Worm (Caenorhabditis elegans) whole organism, young adult: ENCODE measurements around the gene R08E3.1.
A peak's percentile ranks its signal among the peaks of the same experiment; 100 is the strongest.

Experiments
- K11D2.4 ChIP-seq: fragments of 200-800 bp; sonication (Bioruptor generic); IDR thresholded peaks from 2 replicates; pipeline ENCODE4 v1.3.6; 2022; ENCODE audit warnings: missing genetic modification reagents, missing genetic modification characterization, missing compliant biosample characterization
- K12H6.12 ChIP-seq: fragments of 200-800 bp; sonication (Bioruptor generic); optimal IDR thresholded peaks from 2 replicates; lab custom pipeline; 2018; ENCODE audit warnings: mild to moderate bottlenecking, missing genetic modification characterization, missing compliant biosample characterization
- T07F8.4 ChIP-seq: sonication (generic microtip); optimal IDR thresholded peaks from 2 replicates; lab custom pipeline; 2016; ENCODE audit warnings: mild to moderate bottlenecking, missing genetic modification characterization, moderate library complexity, missing compliant biosample characterization
- Y67H2A.10 ChIP-seq: fragments of 200-800 bp; sonication (Bioruptor generic); conservative IDR thresholded peaks from 2 replicates; pipeline ENCODE4 v1.3.6; 2022; ENCODE audit warnings: missing genetic modification reagents, missing genetic modification characterization, missing compliant biosample characterization
- ama-1 ChIP-seq, 3 experiments: fragments of 150-350 bp in 1 of 3; sonication (generic microtip) in 2 of 3; optimal IDR thresholded peaks; 2 replicates each; lab custom pipeline; 2014 to 2018; ENCODE audit warnings: missing biosample characterization in 2 of 3, missing genetic modification characterization in 2 of 3, missing genetic modification reagents in 2 of 3
- attf-3 ChIP-seq: fragments of 200-800 bp; sonication (Bioruptor generic); conservative IDR thresholded peaks from 2 replicates; pipeline ENCODE4 v1.3.6; 2022; ENCODE audit warnings: missing genetic modification reagents, missing genetic modification characterization, missing compliant biosample characterization
- attf-5 ChIP-seq: fragments of 200-800 bp; sonication (Bioruptor generic); optimal IDR thresholded peaks from 2 replicates; lab custom pipeline; 2018; ENCODE audit warnings: mild to moderate bottlenecking, missing genetic modification characterization, missing compliant biosample characterization
- attf-6 ChIP-seq: fragments of 200-800 bp; sonication (Bioruptor generic); IDR thresholded peaks from 2 replicates; pipeline ENCODE4 v1.3.6; 2022; ENCODE audit warnings: missing genetic modification reagents, missing genetic modification characterization, missing compliant biosample characterization
- bed-1 ChIP-seq: fragments of 200-800 bp; sonication (Bioruptor generic); IDR thresholded peaks from 2 replicates; pipeline ENCODE4 v1.3.6; 2022; ENCODE audit warnings: missing genetic modification reagents, missing genetic modification characterization, missing compliant biosample characterization
- ccch-3 ChIP-seq: fragments of 200-800 bp; sonication (Bioruptor generic); optimal IDR thresholded peaks from 2 replicates; lab custom pipeline; 2018; ENCODE audit warnings: mild to moderate bottlenecking, missing genetic modification characterization, missing compliant biosample characterization
- ceh-27 ChIP-seq: fragments of 200-800 bp; sonication (Bioruptor generic); optimal IDR thresholded peaks from 2 replicates; lab custom pipeline; 2018; ENCODE audit warnings: mild to moderate bottlenecking, missing genetic modification characterization, moderate library complexity, missing compliant biosample characterization
- ceh-58 ChIP-seq: fragments of 200-800 bp; sonication (Bioruptor generic); IDR thresholded peaks from 2 replicates; pipeline ENCODE4 v1.3.6; 2022; ENCODE audit warnings: missing genetic modification characterization, missing compliant biosample characterization
- ceh-79 ChIP-seq: sonication (generic microtip); optimal IDR thresholded peaks from 2 replicates; lab custom pipeline; 2017; ENCODE audit warnings: mild to moderate bottlenecking, missing genetic modification characterization, missing compliant biosample characterization
- dpl-1 ChIP-seq: fragments of 150-350 bp; optimal IDR thresholded peaks from 2 replicates; lab custom pipeline; 2014; ENCODE audit warnings: missing biosample characterization, missing genetic modification reagents, missing genetic modification characterization
- ets-4 ChIP-seq: fragments of 200-800 bp; sonication (Bioruptor generic); optimal IDR thresholded peaks from 2 replicates; lab custom pipeline; 2018; ENCODE audit warnings: mild to moderate bottlenecking, missing genetic modification characterization, missing compliant biosample characterization
- gei-17 ChIP-seq: fragments of 200-800 bp; sonication (Bioruptor generic); optimal IDR thresholded peaks from 2 replicates; lab custom pipeline; 2018; ENCODE audit warnings: mild to moderate bottlenecking, missing genetic modification characterization, missing compliant biosample characterization
- him-1 ChIP-seq: sonication (generic microtip); optimal IDR thresholded peaks from 2 replicates; lab custom pipeline; 2016; ENCODE audit warnings: missing genotype, missing genetic modification reagents, missing genetic modification characterization, missing compliant biosample characterization
- hlh-26 ChIP-seq: fragments of 200-800 bp; sonication (Bioruptor generic); conservative IDR thresholded peaks from 2 replicates; pipeline ENCODE4 v1.3.6; 2022; ENCODE audit warnings: missing genetic modification reagents, missing genetic modification characterization, missing compliant biosample characterization
- hrde-1 ChIP-seq: sonication (generic microtip); optimal IDR thresholded peaks from 2 replicates; lab custom pipeline; 2016; ENCODE audit warnings: missing genetic modification characterization, mild to moderate bottlenecking, missing compliant biosample characterization, moderate library complexity, missing genotype, missing genetic modification reagents, borderline replicate concordance
- let-607 ChIP-seq, 2 experiments: fragments of 200-800 bp in 1 of 2; sonication (Bioruptor generic) in 1 of 2; sonication (generic microtip) in 1 of 2; optimal IDR thresholded peaks; 2 replicates each; lab custom pipeline; 2016 to 2018; ENCODE audit warnings: mild to moderate bottlenecking in 2 of 2, missing compliant biosample characterization in 2 of 2, missing genetic modification characterization in 2 of 2, moderate library complexity in 2 of 2, missing genotype in 1 of 2
- lin-40 ChIP-seq: sonication (generic microtip); optimal IDR thresholded peaks from 2 replicates; lab custom pipeline; 2016; ENCODE audit warnings: missing genetic modification characterization, mild to moderate bottlenecking, missing compliant biosample characterization, missing genotype, missing genetic modification reagents
- mcd-1 ChIP-seq: fragments of 200-800 bp; sonication (Bioruptor generic); IDR thresholded peaks from 2 replicates; pipeline ENCODE4 v1.3.6; 2022; ENCODE audit warnings: missing genetic modification reagents, missing genetic modification characterization, missing compliant biosample characterization
- mes-4 ChIP-seq: sonication (generic microtip); optimal IDR thresholded peaks from 2 replicates; lab custom pipeline; 2016; ENCODE audit warnings: missing genotype, missing genetic modification characterization, missing compliant biosample characterization
- nhr-80 ChIP-seq: sonication (generic microtip); optimal IDR thresholded peaks from 2 replicates; lab custom pipeline; 2016; ENCODE audit warnings: missing genetic modification characterization, missing compliant biosample characterization
- nhr-90 ChIP-seq: sonication (generic microtip); optimal IDR thresholded peaks from 2 replicates; lab custom pipeline; 2016; ENCODE audit warnings: missing genotype, mild to moderate bottlenecking, missing genetic modification characterization, missing compliant biosample characterization
- pha-4 ChIP-seq: fragments of 150-350 bp; sonication (generic microtip); optimal IDR thresholded peaks from 2 replicates; lab custom pipeline; 2014; ENCODE audit warnings: missing biosample characterization, missing genetic modification reagents, missing genetic modification characterization
- rcor-1 ChIP-seq: fragments of 200-800 bp; sonication (Bioruptor generic); IDR thresholded peaks from 2 replicates; pipeline ENCODE4 v1.3.6; 2022; ENCODE audit warnings: missing genetic modification reagents, missing genetic modification characterization, missing compliant biosample characterization
- rec-8 ChIP-seq, 2 experiments: sonication (generic microtip); optimal IDR thresholded peaks; 2 replicates each; lab custom pipeline; 2016; ENCODE audit warnings: mild to moderate bottlenecking in 2 of 2, missing genetic modification characterization in 2 of 2, missing genetic modification reagents in 2 of 2, missing genotype in 2 of 2, missing biosample characterization in 1 of 2, missing compliant biosample characterization in 1 of 2, moderate library complexity in 1 of 2
- rpc-1 ChIP-seq, 2 experiments: fragments of 150-350 bp in 1 of 2; sonication (generic microtip) in 1 of 2; optimal IDR thresholded peaks; 2 replicates each; lab custom pipeline; 2014 to 2018; ENCODE audit warnings: missing biosample characterization in 1 of 2, missing genetic modification characterization in 1 of 2, missing genetic modification reagents in 1 of 2, missing genotype in 1 of 2
- snpc-1.1 ChIP-seq: sonication (generic microtip); optimal IDR thresholded peaks from 2 replicates; lab custom pipeline; 2017; ENCODE audit warnings: missing genetic modification characterization, mild to moderate bottlenecking, missing compliant biosample characterization, antibody characterized with exemption, moderate library complexity, missing genotype, missing genetic modification reagents; ENCODE audit not compliant: insufficient read depth
- somi-1 ChIP-seq: fragments of 200-800 bp; sonication (Bioruptor generic); optimal IDR thresholded peaks from 2 replicates; lab custom pipeline; 2018; ENCODE audit warnings: mild to moderate bottlenecking, missing genetic modification characterization, missing compliant biosample characterization
- ztf-22 ChIP-seq: fragments of 200-800 bp; sonication (Bioruptor generic); optimal IDR thresholded peaks from 2 replicates; lab custom pipeline; 2018; ENCODE audit warnings: mild to moderate bottlenecking, missing genetic modification characterization, moderate library complexity, missing compliant biosample characterization
- ztf-6 ChIP-seq: fragments of 200-800 bp; sonication (Bioruptor generic); IDR thresholded peaks from 2 replicates; pipeline ENCODE4 v1.3.6; 2022; ENCODE audit warnings: missing genetic modification reagents, missing genetic modification characterization, missing compliant biosample characterization

R08E3.1 gene

ce11 chrX:4822262-4822661 lies at the start of gene R08E3.1:
R08E3.1 (plus strand) TSS chrX:4822647.
- TF ChIP-seq nhr-80 (tag; lab: Kevin White, UChicago), result peak; percentile 75
- no peak for TF ChIP-seq dpl-1 (GFP tag; lab: Kevin White, UChicago)
- TF ChIP-seq ets-4 (GFP tag; lab: Kevin White, UChicago), result peak; percentile 3
- no peak for TF ChIP-seq K11D2.4
- TF ChIP-seq, all 124 proteins: peak for 2

- TF ChIP-seq hlh-26, result no peak
- no peak for TF ChIP-seq attf-6
- no peak for TF ChIP-seq attf-5
- TF ChIP-seq Y67H2A.10 (GFP tag; lab: Robert Waterston, UW), result no peak
- TF ChIP-seq let-607 (tag; optimal IDR thresholded peaks at IDR 0.05; lab: Kevin White, UChicago), result no peak
- TF ChIP-seq ceh-79 (tag; lab: Kevin White, UChicago), result no peak
- no peak for TF ChIP-seq ztf-22 (GFP tag; lab: Kevin White, UChicago)
- no peak for TF ChIP-seq rcor-1
- TF ChIP-seq rec-8 (tag; optimal IDR thresholded peaks at IDR 0.05; lab: Kevin White, UChicago), result no peak
- TF ChIP-seq him-1, result no peak
- no peak for TF ChIP-seq bed-1 (GFP tag; lab: Robert Waterston, UW)
- TF ChIP-seq K12H6.12, result no peak
- TF ChIP-seq lin-40 (tag; lab: Kevin White, UChicago), result no peak
- no peak for TF ChIP-seq gei-17 (GFP tag; lab: Kevin White, UChicago)
- TF ChIP-seq ccch-3 (GFP tag; lab: Kevin White, UChicago), result no peak
- no peak for TF ChIP-seq ceh-27 (GFP tag; lab: Kevin White, UChicago)
- no peak for TF ChIP-seq attf-3
- TF ChIP-seq hrde-1 (tag; lab: Kevin White, UChicago), result no peak
- no peak for TF ChIP-seq nhr-90 (tag; lab: Kevin White, UChicago)
- no peak for TF ChIP-seq T07F8.4 (tag; lab: Kevin White, UChicago)
Measured at ce11 chrX:4782197-4782596, 40.2 kb upstream of the R08E3.1 start, which contains the start of gene hum-10. hum-10 (minus strand) TSS chrX:4782297.

ce11 chrX:4783117-4783775 lies 39.2 kb upstream of the R08E3.1 start, which contains the start of gene F43C9.2:
F43C9.2 (plus strand) TSS chrX:4783613.
- no peak for TF ChIP-seq snpc-1.1
- TF ChIP-seq ceh-79 (tag; lab: Kevin White, UChicago), result no peak
- no peak for TF ChIP-seq ztf-6
- TF ChIP-seq somi-1 (GFP tag; lab: Kevin White, UChicago), result no peak
- TF ChIP-seq mes-4 (tag; lab: Kevin White, UChicago), result no peak
- no peak for TF ChIP-seq mcd-1
- no peak for TF ChIP-seq ama-1 (optimal IDR thresholded peaks at IDR 0.05; lab: Kevin White, UChicago)
- TF ChIP-seq ama-1 (GFP tag; optimal IDR thresholded peaks at IDR 0.05; lab: Kevin White, UChicago), result no peak
- no peak for TF ChIP-seq dpl-1 (GFP tag; lab: Kevin White, UChicago)
- no peak for TF ChIP-seq attf-6
- TF ChIP-seq ceh-58 (GFP tag; lab: Robert Waterston, UW), result no peak
- no peak for TF ChIP-seq nhr-90 (tag; lab: Kevin White, UChicago)
- TF ChIP-seq pha-4 (tag; lab: Kevin White, UChicago), result no peak
- TF ChIP-seq rpc-1 (optimal IDR thresholded peaks at IDR 0.05; lab: Kevin White, UChicago), result no peak
- TF ChIP-seq rpc-1 (tag; optimal IDR thresholded peaks at IDR 0.05; lab: Kevin White, UChicago), result no peak
